Worm (Caenorhabditis elegans): ENCODE measurements around the gene lin-32.

DNA sequence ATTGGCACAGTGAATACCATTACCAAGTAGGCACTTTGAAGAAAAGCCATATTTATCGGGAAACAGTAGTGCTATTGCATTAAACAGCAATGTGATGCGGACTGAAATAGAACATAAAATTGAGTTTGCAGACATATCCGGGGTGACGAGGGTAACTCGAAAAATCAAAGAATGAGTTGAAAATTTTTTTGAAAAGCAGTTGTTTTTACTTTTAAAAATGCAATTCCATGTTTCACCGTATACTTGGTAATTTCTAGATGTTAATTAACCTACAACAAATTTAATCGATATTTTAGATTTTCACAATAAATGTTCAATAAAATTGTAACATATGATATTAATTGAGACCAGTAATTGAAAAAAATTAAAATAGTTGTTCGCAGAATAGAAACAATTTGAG lies 44.3 kb upstream of the lin-32 start, which contains the start of gene AH9.4:
- TF ChIP-seq aly-2 (tag; optimal IDR thresholded peaks at IDR 0.05) (no peak), nhr-25 (tag; optimal IDR thresholded peaks at IDR 0.05) (no peak)

Data from whole organism, L3 larva.